Worm (Caenorhabditis elegans) whole organism, L3 larva: ENCODE measurements around the gene F49E8.8.

Source experiments
- fos-1 ChIP-seq: fragments of 150-350 bp; optimal IDR thresholded peaks from 2 replicates; lab custom pipeline; 2014; ENCODE audit warnings: missing biosample characterization, missing genetic modification characterization
- mdl-1 ChIP-seq: fragments of 150-350 bp; optimal IDR thresholded peaks from 2 replicates; lab custom pipeline; 2014; ENCODE audit warnings: missing biosample characterization, missing genetic modification characterization
- zag-1 ChIP-seq: fragments of 150-350 bp; optimal IDR thresholded peaks from 2 replicates; lab custom pipeline; 2014; ENCODE audit warnings: missing biosample characterization, missing genetic modification characterization
- ztf-4 ChIP-seq: fragments of 150-350 bp; optimal IDR thresholded peaks from 2 replicates; lab custom pipeline; 2014; ENCODE audit warnings: missing biosample characterization, missing genetic modification characterization

DNA sequence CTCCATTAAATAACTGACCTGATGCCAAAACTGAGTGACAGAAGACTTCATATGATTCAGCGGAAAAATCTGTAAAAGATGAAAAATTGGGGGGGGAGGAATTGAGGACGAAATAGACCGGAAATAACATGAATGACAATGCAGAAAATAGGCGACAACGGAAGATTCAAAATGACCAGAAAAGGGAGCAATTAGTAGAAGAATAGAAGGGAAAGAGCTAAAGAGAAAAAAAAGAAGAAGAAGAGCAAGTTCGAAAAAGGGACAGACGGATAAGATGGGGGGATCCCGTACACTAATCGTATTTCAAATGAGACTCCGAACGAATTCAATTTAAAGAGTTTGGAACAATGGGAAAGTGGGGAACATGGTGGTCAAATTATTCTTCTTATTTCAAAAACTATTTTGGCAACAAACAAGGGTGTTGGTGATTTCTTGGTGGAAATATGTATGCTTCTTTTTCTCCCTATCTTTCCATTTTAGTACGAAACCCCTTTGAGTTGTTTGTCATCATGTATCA is 13.9 kb upstream of the F49E8.8 start, which contains the start of gene R05G6.10:
- no peak for TF ChIP-seq ztf-4 (tag; lab: Kevin White, UChicago)
- TF ChIP-seq mdl-1 = no peak
- TF ChIP-seq fos-1 (tag; lab: Kevin White, UChicago) = no peak
- no peak for TF ChIP-seq zag-1
